Worm (Caenorhabditis elegans): Measurements from ENCODE around the gene mut-7.

ce11 chrIII:9502155-9502714, 39.9 kb downstream of the mut-7 start:
- TF ChIP-seq bed-1 (GFP tag; IDR thresholded peaks at IDR 0.05) (no peak), F10E7.11 (tag; optimal IDR thresholded peaks at IDR 0.05) (no peak), Y79H2A.3 (GFP tag; conservative IDR thresholded peaks at IDR 0.05) (no peak), fkh-3 (tag; optimal IDR thresholded peaks at IDR 0.05) (no peak), madf-3 (GFP tag; IDR thresholded peaks at IDR 0.05) (no peak), F37B4.10 (GFP tag; IDR thresholded peaks at IDR 0.05) (no peak)
